Worm (Caenorhabditis elegans) whole organism, early embryonic: Measurements from ENCODE around the gene T03F6.10.

ENCODE experiments used
- B0310.2 ChIP-seq: sonication (generic microtip); optimal IDR thresholded peaks from 2 replicates; lab custom pipeline; 2016; ENCODE audit warnings: mild to moderate bottlenecking, missing genetic modification characterization, missing compliant biosample characterization
- ama-1 ChIP-seq: fragments of 150-350 bp; optimal IDR thresholded peaks from 2 replicates; lab custom pipeline; 2014
- ceh-13 ChIP-seq: fragments of 200-800 bp; sonication (Bioruptor generic); optimal IDR thresholded peaks from 2 replicates; lab custom pipeline; 2018; ENCODE audit warnings: mild to moderate bottlenecking, missing genetic modification characterization, missing compliant biosample characterization
- ets-7 ChIP-seq: sonication (generic microtip); optimal IDR thresholded peaks from 2 replicates; lab custom pipeline; 2016; ENCODE audit warnings: missing genotype, missing genetic modification characterization, missing compliant biosample characterization
- flt-1 ChIP-seq: fragments of 200-800 bp; sonication (Bioruptor generic); IDR thresholded peaks from 2 replicates; pipeline ENCODE4 v1.3.6; 2022; ENCODE audit warnings: missing genetic modification characterization, missing compliant biosample characterization
- hnd-1 ChIP-seq: sonication (generic microtip); optimal IDR thresholded peaks from 2 replicates; lab custom pipeline; 2016; ENCODE audit warnings: missing genetic modification characterization, missing compliant biosample characterization
- scrt-1 ChIP-seq: fragments of 200-800 bp; sonication (Bioruptor generic); IDR thresholded peaks from 2 replicates; pipeline ENCODE4 v1.3.6; 2022; ENCODE audit warnings: missing genetic modification characterization, missing compliant biosample characterization
- tra-4 ChIP-seq: sonication (generic microtip); optimal IDR thresholded peaks from 2 replicates; lab custom pipeline; 2017; ENCODE audit warnings: missing genetic modification characterization, missing compliant biosample characterization

ce11 chrIII:13402934-13403333, 24.8 kb upstream of the T03F6.10 start, which contains the start of gene mig-18:
- TF ChIP-seq scrt-1 (GFP tag; lab: Robert Waterston, UW) (no peak), hnd-1 (tag; lab: Kevin White, UChicago) (no peak), tra-4 (no peak), ets-7 (no peak), ama-1 (lab: Kevin White, UChicago) (no peak), B0310.2 (tag; lab: Kevin White, UChicago) (no peak), ceh-13 (GFP tag; lab: Kevin White, UChicago) (no peak), flt-1 (GFP tag; lab: Robert Waterston, UW) (no peak)
